Fruit fly (Drosophila melanogaster) whole organism, embryonic: Measurements from ENCODE around the gene Pep.

Experiments used
- ATbp ChIP-seq: fragments of 200-800 bp; sonication (Bioruptor generic); optimal IDR thresholded peaks from 2 replicates; lab custom pipeline; 2017; ENCODE audit warnings: missing biosample characterization, mild to moderate bottlenecking, missing genetic modification characterization, missing genetic modification reagents
- Atf3 ChIP-seq: fragments of 200-800 bp; sonication (Bioruptor generic); optimal IDR thresholded peaks from 3 replicates; lab custom pipeline; 2016; ENCODE audit warnings: missing biosample characterization, missing genetic modification characterization
- Bdp1 ChIP-seq: fragments of 200-800 bp; sonication (Bioruptor generic); optimal IDR thresholded peaks from 3 replicates; lab custom pipeline; 2016; ENCODE audit warnings: missing biosample characterization, missing genetic modification characterization
- CG10147 ChIP-seq: fragments of 200-800 bp; sonication (Bioruptor generic); optimal IDR thresholded peaks from 2 replicates; lab custom pipeline; 2019; ENCODE audit warnings: missing biosample characterization, mild to moderate bottlenecking, missing genetic modification characterization, moderate library complexity
- CG1024 ChIP-seq: fragments of 200-800 bp; sonication (Bioruptor generic); IDR thresholded peaks from 2 replicates; pipeline ENCODE4 v1.3.6; 2022; ENCODE audit warnings: missing biosample characterization, missing genetic modification characterization
- CG11456 ChIP-seq: fragments of 200-800 bp; sonication (Bioruptor generic); IDR thresholded peaks from 3 replicates; pipeline ENCODE4 v1.3.6; 2022; ENCODE audit warnings: missing biosample characterization, missing genetic modification characterization
- CG12104 ChIP-seq: fragments of 200-800 bp; sonication (Bioruptor generic); optimal IDR thresholded peaks from 3 replicates; lab custom pipeline; 2016; ENCODE audit warnings: missing biosample characterization, missing genetic modification characterization
- CG1233 ChIP-seq: fragments of 200-800 bp; sonication (Bioruptor generic); optimal IDR thresholded peaks from 4 replicates; lab custom pipeline; 2018; ENCODE audit warnings: missing biosample characterization, mild to moderate bottlenecking, missing genetic modification characterization
- CG13775 ChIP-seq: fragments of 200-800 bp; sonication (Bioruptor generic); optimal IDR thresholded peaks from 3 replicates; lab custom pipeline; 2017; ENCODE audit warnings: missing biosample characterization, mild to moderate bottlenecking, missing genetic modification characterization
- CG15696 ChIP-seq: fragments of 200-800 bp; sonication (Bioruptor generic); optimal IDR thresholded peaks from 2 replicates; lab custom pipeline; 2019; ENCODE audit warnings: missing biosample characterization, mild to moderate bottlenecking, missing genetic modification characterization, moderate library complexity
- CG1603 ChIP-seq: fragments of 200-800 bp; sonication (Bioruptor generic); optimal IDR thresholded peaks from 2 replicates; lab custom pipeline; 2019; ENCODE audit warnings: missing biosample characterization, mild to moderate bottlenecking, missing genetic modification characterization, moderate library complexity
- CG17361 ChIP-seq: fragments of 200-800 bp; sonication (Bioruptor generic); IDR thresholded peaks from 3 replicates; pipeline ENCODE4 v1.3.6; 2022; ENCODE audit warnings: missing biosample characterization, missing genetic modification characterization
- CG1792 ChIP-seq: fragments of 200-800 bp; sonication (Bioruptor generic); optimal IDR thresholded peaks from 2 replicates; lab custom pipeline; 2016; ENCODE audit warnings: missing biosample characterization, missing genetic modification characterization
- CG2199 ChIP-seq: fragments of 200-800 bp; sonication (Bioruptor generic); IDR thresholded peaks from 3 replicates; pipeline ENCODE4 v1.3.6; 2022; ENCODE audit warnings: missing biosample characterization, missing genetic modification characterization
- CG2678 ChIP-seq: fragments of 200-800 bp; sonication (Bioruptor generic); optimal IDR thresholded peaks from 3 replicates; lab custom pipeline; 2019; ENCODE audit warnings: missing biosample characterization, mild to moderate bottlenecking, missing genetic modification characterization, moderate library complexity
- CG2875 ChIP-seq: fragments of 200-800 bp; sonication (Bioruptor generic); optimal IDR thresholded peaks from 2 replicates; lab custom pipeline; 2017; ENCODE audit warnings: missing biosample characterization, mild to moderate bottlenecking, missing genetic modification characterization, missing genetic modification reagents
- CG33213 ChIP-seq: fragments of 200-800 bp; sonication (Bioruptor generic); optimal IDR thresholded peaks from 3 replicates; lab custom pipeline; 2016; ENCODE audit warnings: missing biosample characterization, missing genetic modification characterization
- CG34224 ChIP-seq: fragments of 200-800 bp; sonication (Bioruptor generic); IDR thresholded peaks from 3 replicates; pipeline ENCODE4 v1.3.6; 2022; ENCODE audit warnings: missing biosample characterization, missing genetic modification characterization; ENCODE audit not compliant: partially characterized antibody
- CG4730 ChIP-seq: fragments of 200-800 bp; sonication (Bioruptor generic); IDR thresholded peaks from 2 replicates; pipeline ENCODE4 v1.3.6; 2022; ENCODE audit warnings: missing biosample characterization, missing genetic modification characterization
- CG4820 ChIP-seq: fragments of 200-800 bp; sonication (Bioruptor generic); optimal IDR thresholded peaks from 3 replicates; lab custom pipeline; 2016; ENCODE audit warnings: missing biosample characterization, missing genetic modification characterization
- CG7839 ChIP-seq: fragments of 200-800 bp; sonication (Bioruptor generic); optimal IDR thresholded peaks from 3 replicates; lab custom pipeline; 2018; ENCODE audit warnings: missing biosample characterization, mild to moderate bottlenecking, missing genetic modification characterization, moderate library complexity
- CG8290 ChIP-seq, 3 experiments: fragments of 200-800 bp; sonication (Bioruptor generic); optimal IDR thresholded peaks; 2 replicates each; lab custom pipeline; 2016 to 2019; ENCODE audit warnings: missing biosample characterization in 3 of 3, missing genetic modification characterization in 3 of 3, mild to moderate bottlenecking in 2 of 3, moderate library complexity in 1 of 3
- CG9609 ChIP-seq: fragments of 200-800 bp; sonication (Bioruptor generic); optimal IDR thresholded peaks from 3 replicates; lab custom pipeline; 2016; ENCODE audit warnings: missing biosample characterization, missing genetic modification characterization
- Hey ChIP-seq: fragments of 200-800 bp; sonication (Bioruptor generic); optimal IDR thresholded peaks from 3 replicates; lab custom pipeline; 2018; ENCODE audit warnings: missing biosample characterization, mild to moderate bottlenecking, missing genetic modification characterization
- Hr3 ChIP-seq: fragments of 200-800 bp; sonication (Bioruptor generic); optimal IDR thresholded peaks from 3 replicates; lab custom pipeline; 2016; ENCODE audit warnings: missing biosample characterization, missing genetic modification characterization
- Hsf ChIP-seq: fragments of 200-800 bp; sonication (Bioruptor generic); optimal IDR thresholded peaks from 3 replicates; lab custom pipeline; 2016; ENCODE audit warnings: missing biosample characterization, missing genetic modification characterization
- Optix ChIP-seq: fragments of 200-800 bp; sonication (Bioruptor generic); IDR thresholded peaks from 3 replicates; pipeline ENCODE4 v1.3.6; 2022; ENCODE audit warnings: missing biosample characterization, missing genetic modification characterization
- PHDP ChIP-seq: fragments of 200-800 bp; sonication (Bioruptor generic); optimal IDR thresholded peaks from 3 replicates; lab custom pipeline; 2018; ENCODE audit warnings: missing biosample characterization, mild to moderate bottlenecking, missing genetic modification characterization, moderate library complexity
- Sox102F ChIP-seq: fragments of 200-800 bp; sonication (Bioruptor generic); optimal IDR thresholded peaks from 2 replicates; lab custom pipeline; 2018; ENCODE audit warnings: missing biosample characterization, mild to moderate bottlenecking, missing genetic modification characterization, moderate library complexity
- TFAM ChIP-seq: fragments of 200-800 bp; sonication (Bioruptor generic); optimal IDR thresholded peaks from 2 replicates; lab custom pipeline; 2017; ENCODE audit warnings: missing biosample characterization, missing genetic modification characterization, inconsistent platforms
- Xrp1 ChIP-seq: fragments of 200-800 bp; sonication (Bioruptor generic); IDR thresholded peaks from 2 replicates; pipeline ENCODE4 v1.3.6; 2022; ENCODE audit warnings: missing biosample characterization, missing genetic modification characterization
- ash1 ChIP-seq: fragments of 200-800 bp; sonication (Bioruptor generic); optimal IDR thresholded peaks from 2 replicates; lab custom pipeline; 2018; ENCODE audit warnings: missing biosample characterization, mild to moderate bottlenecking, missing genetic modification characterization
- bsh ChIP-seq, 2 experiments: fragments of 200-800 bp; sonication (Bioruptor generic); optimal IDR thresholded peaks; 2 replicates each; lab custom pipeline; 2017 to 2018; ENCODE audit warnings: mild to moderate bottlenecking in 2 of 2, missing biosample characterization in 2 of 2, missing genetic modification characterization in 2 of 2, moderate library complexity in 1 of 2
- chinmo ChIP-seq: fragments of 200-800 bp; sonication (Bioruptor generic); IDR thresholded peaks from 4 replicates; pipeline ENCODE4 v1.3.6; 2022; ENCODE audit warnings: missing biosample characterization, missing genetic modification characterization; ENCODE audit not compliant: partially characterized antibody
- cwo ChIP-seq: fragments of 200-800 bp; sonication (Bioruptor generic); optimal IDR thresholded peaks from 3 replicates; lab custom pipeline; 2017; ENCODE audit warnings: missing biosample characterization, missing genetic modification characterization, mild to moderate bottlenecking, moderate library complexity, missing genetic modification reagents
- dm ChIP-seq: fragments of 200-800 bp; sonication (Bioruptor generic); optimal IDR thresholded peaks from 3 replicates; lab custom pipeline; 2016; ENCODE audit warnings: missing biosample characterization, missing genetic modification characterization
- jumu ChIP-seq: fragments of 200-800 bp; sonication (Bioruptor generic); optimal IDR thresholded peaks from 3 replicates; lab custom pipeline; 2016; ENCODE audit warnings: missing biosample characterization, missing genetic modification characterization
- kni ChIP-seq: fragments of 200-800 bp; sonication (Bioruptor generic); optimal IDR thresholded peaks from 3 replicates; lab custom pipeline; 2017; ENCODE audit warnings: mild to moderate bottlenecking, missing biosample characterization, missing genetic modification reagents, missing genetic modification characterization
- mirr ChIP-seq: fragments of 200-800 bp; sonication (Bioruptor generic); optimal IDR thresholded peaks from 3 replicates; lab custom pipeline; 2018; ENCODE audit warnings: missing biosample characterization, mild to moderate bottlenecking, missing genetic modification characterization
- otp ChIP-seq: fragments of 200-800 bp; sonication (Bioruptor generic); IDR thresholded peaks from 3 replicates; pipeline ENCODE4, ENCODE4 v1.3.6; 2022; ENCODE audit warnings: missing biosample characterization, missing genetic modification characterization
- peb ChIP-seq: fragments of 200-800 bp; sonication (Bioruptor generic); IDR thresholded peaks from 2 replicates; pipeline ENCODE4 v1.3.6; 2022; ENCODE audit warnings: missing biosample characterization, missing genetic modification characterization
- pnt ChIP-seq: fragments of 200-800 bp; sonication (Bioruptor generic); optimal IDR thresholded peaks from 3 replicates; lab custom pipeline; 2016; ENCODE audit warnings: missing biosample characterization, missing genetic modification characterization
- prd ChIP-seq, 3 experiments: fragments of >200 bp in 2 of 3; fragments of 200-800 bp in 1 of 3; sonication (Bioruptor generic) in 1 of 3; optimal IDR thresholded peaks in 2 of 3; IDR thresholded peaks in 1 of 3; 2 replicates in 2 of 3; 3 replicates in 1 of 3; pipeline versions ENCODE4 v1.3.6 to Lab custom; 2017 to 2022; ENCODE audit warnings: missing biosample characterization in 1 of 3, missing genetic modification characterization in 1 of 3
- ro ChIP-seq: fragments of 200-800 bp; sonication (Bioruptor generic); IDR thresholded peaks from 2 replicates; pipeline ENCODE4 v1.3.6; 2022; ENCODE audit warnings: missing biosample characterization, missing genetic modification characterization
- sens ChIP-seq: fragments of 200-800 bp; sonication (Bioruptor generic); peaks from one replicate; lab custom pipeline; 2016; ENCODE audit warnings: missing biosample characterization, missing genetic modification characterization
- seq ChIP-seq: fragments of 200-800 bp; sonication (Bioruptor generic); IDR thresholded peaks from 2 replicates; pipeline ENCODE4 v1.3.6; 2022; ENCODE audit warnings: missing biosample characterization, missing genetic modification characterization
- sima ChIP-seq: fragments of 200-800 bp; sonication (Bioruptor generic); optimal IDR thresholded peaks from 2 replicates; lab custom pipeline; 2016; ENCODE audit warnings: missing biosample characterization, missing genetic modification characterization
- sr ChIP-seq: fragments of 200-800 bp; sonication (Bioruptor generic); IDR thresholded peaks from 3 replicates; pipeline ENCODE4 v1.3.6; 2022; ENCODE audit warnings: missing biosample characterization, missing genetic modification characterization
- tll ChIP-seq, 2 experiments: fragments of 200-800 bp in 1 of 2; fragments of >200 bp in 1 of 2; sonication (Bioruptor generic) in 1 of 2; optimal IDR thresholded peaks; 2 replicates each; lab custom pipeline; 2017 to 2019; ENCODE audit warnings: missing biosample characterization in 2 of 2, missing genetic modification characterization in 2 of 2, mild to moderate bottlenecking in 1 of 2, moderate library complexity in 1 of 2

Pep gene

DNA sequence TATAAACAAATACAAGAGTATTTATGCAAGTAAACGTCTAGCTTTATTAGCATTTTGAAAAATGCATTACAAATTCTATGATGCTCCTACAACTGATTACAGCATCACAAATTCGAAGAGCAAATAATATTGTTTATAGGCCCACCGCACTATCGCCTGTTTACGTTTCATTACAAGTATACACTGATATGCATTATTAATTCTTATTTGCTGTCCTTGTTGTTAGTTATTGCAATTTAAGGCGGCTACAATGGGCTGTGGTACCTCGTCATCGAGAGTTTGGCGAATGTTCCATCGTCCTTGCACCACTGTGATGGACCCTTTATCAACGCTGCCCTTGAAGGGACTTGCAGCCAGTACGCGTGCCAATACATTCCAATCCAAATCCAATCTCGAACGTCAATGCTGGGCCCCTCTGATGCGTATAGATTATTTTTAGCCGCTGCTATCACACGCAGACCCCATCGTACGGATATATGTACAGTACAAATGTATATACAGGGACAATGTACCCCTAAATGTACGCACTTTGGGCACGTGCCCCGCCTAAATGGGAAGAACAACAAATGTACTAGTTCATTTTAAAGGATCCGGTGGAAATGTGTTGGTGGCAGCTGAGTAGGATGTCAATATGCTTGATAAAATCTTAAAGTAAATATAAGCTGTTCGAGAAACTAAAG is 12.0 kb upstream of the Pep start (continued):
- TF ChIP-seq pnt (GFP tag; lab: Kevin White, UChicago) (no peak), Atf3 (GFP tag; lab: Kevin White, UChicago) (no peak), CG1792 (no peak), CG2678 (tag; lab: Kevin White, UChicago) (peak; percentile 18), CG15696 (tag; lab: Kevin White, UChicago) (peak; percentile 7), Hey (tag; lab: Kevin White, UChicago) (peak; percentile 86), prd (optimal IDR thresholded peaks at IDR 0.05; lab: Kevin White, UChicago) (no peak), prd (GFP tag; IDR thresholded peaks at IDR 0.05; lab: Robert Waterston, UW) (0 out of 3 replicates have a peak, but pooled peaks have one; percentile 16), Hsf (GFP tag; lab: Kevin White, UChicago) (peak; percentile 8), Optix (GFP tag; lab: Robert Waterston, UW) (no peak), CG10147 (GFP tag; lab: Kevin White, UChicago) (no peak), CG34224 (no peak), CG1024 (GFP tag; lab: Robert Waterston, UW) (0 out of 2 replicates have a peak, but pooled peaks have one; percentile 20), PHDP (tag; lab: Kevin White, UChicago) (no peak), CG2875 (GFP tag; lab: Kevin White, UChicago) (peak; percentile 33), Sox102F (GFP tag; lab: Kevin White, UChicago) (peak; percentile 48), kni (GFP tag; lab: Kevin White, UChicago) (no peak), jumu (GFP tag; lab: Kevin White, UChicago) (no peak), Bdp1 (GFP tag; lab: Kevin White, UChicago) (no peak), bsh (GFP tag; optimal IDR thresholded peaks at IDR 0.05; lab: Kevin White, UChicago) (peak in 1 of 2 experiments; percentile 46), CG1233 (peak; percentile 20), CG4820 (GFP tag; lab: Kevin White, UChicago) (no peak), CG17361 (GFP tag; lab: Robert Waterston, UW) (no peak), CG12104 (GFP tag; lab: Kevin White, UChicago) (peak; percentile 2), CG7839 (tag; lab: Kevin White, UChicago) (peak; percentile 1), TFAM (no peak), sima (GFP tag; lab: Kevin White, UChicago) (no peak), CG11456 (GFP tag; lab: Robert Waterston, UW) (no peak), CG4730 (GFP tag; lab: Robert Waterston, UW) (no peak), ATbp (peak; percentile 50), Xrp1 (peak; percentile 52), dm (GFP tag; lab: Kevin White, UChicago) (no peak), sens (peak; percentile 86), seq (GFP tag; lab: Robert Waterston, UW) (0 out of 2 replicates have a peak, but pooled peaks have one; percentile 39), tll (GFP tag; optimal IDR thresholded peaks at IDR 0.05; lab: Kevin White, UChicago) (no peak), mirr (GFP tag; lab: Kevin White, UChicago) (no peak), ash1 (GFP tag; lab: Kevin White, UChicago) (no peak), CG9609 (GFP tag; lab: Kevin White, UChicago) (no peak), CG2199 (GFP tag; lab: Robert Waterston, UW) (peak; percentile 92), CG33213 (GFP tag; lab: Kevin White, UChicago) (no peak), Hr3 (GFP tag; lab: Kevin White, UChicago) (no peak), peb (GFP tag; lab: Robert Waterston, UW) (no peak), chinmo (GFP tag; lab: Robert Waterston, UW) (no peak), otp (GFP tag; lab: Robert Waterston, UW) (no peak), CG8290 (GFP tag; optimal IDR thresholded peaks at IDR 0.05; lab: Kevin White, UChicago) (no peak), CG8290 (tag; optimal IDR thresholded peaks at IDR 0.05; lab: Kevin White, UChicago) (peak in 1 of 2 experiments; percentile 7), CG13775 (GFP tag; lab: Kevin White, UChicago) (no peak), cwo (no peak), ro (GFP tag; lab: Robert Waterston, UW) (no peak), CG1603 (tag; lab: Kevin White, UChicago) (peak; percentile 38), sr (GFP tag; lab: Robert Waterston, UW) (no peak)
